Worm (Caenorhabditis elegans): ENCODE results near the gene smf-3.

smf-3 gene

DNA sequence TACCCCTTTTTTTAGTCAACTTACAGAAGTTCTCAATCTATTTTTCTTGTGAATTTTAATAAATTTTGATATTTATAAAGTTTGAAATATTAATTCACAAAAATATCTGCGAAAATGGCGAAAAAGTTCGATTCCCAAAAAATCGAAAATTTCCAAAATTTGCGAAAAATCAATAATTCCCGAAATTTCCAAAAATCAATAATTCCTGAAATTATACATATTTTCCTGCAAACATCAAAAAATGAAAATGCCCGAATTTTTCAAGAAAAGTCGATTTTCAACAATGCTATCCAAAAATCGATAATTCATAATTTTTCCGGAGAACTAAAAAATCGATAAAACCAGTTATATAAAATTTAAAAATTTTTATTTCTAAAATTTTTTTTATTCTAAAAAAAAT, 31.4 kb downstream of the smf-3 start:
- TF ChIP-seq fkh-10 (GFP tag; optimal IDR thresholded peaks at IDR 0.05), result no peak
- peak; percentile 88 for TF ChIP-seq ceh-28 (tag; optimal IDR thresholded peaks at IDR 0.05)

ce11 chrIV:2654965-2655364, 36.3 kb downstream of the smf-3 start:
- TF ChIP-seq ceh-82 (tag; optimal IDR thresholded peaks at IDR 0.05) (no peak), nhr-67 (tag; optimal IDR thresholded peaks at IDR 0.05) (no peak), lsy-12 (tag; optimal IDR thresholded peaks at IDR 0.05) (no peak), daf-12 (tag; optimal IDR thresholded peaks at IDR 0.05) (no peak), ama-1 (optimal IDR thresholded peaks at IDR 0.05) (no peak), pqm-1 (tag; optimal IDR thresholded peaks at IDR 0.05) (no peak), unc-62 (GFP tag; optimal IDR thresholded peaks at IDR 0.05) (no peak), zag-1 (tag; optimal IDR thresholded peaks at IDR 0.05) (no peak)

- peak; percentile 29 for TF ChIP-seq fkh-10 (GFP tag; optimal IDR thresholded peaks at IDR 0.05)
- no peak for TF ChIP-seq nhr-237 (tag; optimal IDR thresholded peaks at IDR 0.05)
- no peak for TF ChIP-seq nhr-23 (tag; optimal IDR thresholded peaks at IDR 0.05)
These were observed 37.9 kb downstream of the smf-3 start for ce11 chrIV:2656400-2657139.

DNA sequence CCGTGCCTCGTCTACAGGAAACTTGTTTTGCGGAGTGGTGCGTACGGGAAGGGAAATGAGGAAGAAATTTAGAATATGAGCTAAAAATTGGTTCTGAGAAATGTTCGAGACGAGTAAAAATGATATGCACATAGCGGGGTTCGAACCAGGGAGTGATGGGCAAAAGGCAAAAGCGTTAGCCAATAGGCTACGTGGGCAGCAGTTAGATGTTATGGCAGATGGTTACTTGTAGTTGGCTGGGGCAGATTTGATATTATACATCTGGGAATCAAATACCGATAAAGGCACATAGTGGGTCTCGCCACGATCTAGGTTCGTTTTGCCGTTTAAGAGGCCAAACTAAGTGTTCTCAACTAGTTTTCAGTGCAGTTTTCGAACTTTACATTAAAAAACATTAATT, 38.6 kb downstream of the smf-3 start:
- TF ChIP-seq lsy-12 (tag; optimal IDR thresholded peaks at IDR 0.05) (no peak), nhr-67 (tag; optimal IDR thresholded peaks at IDR 0.05) (no peak), ceh-28 (tag; optimal IDR thresholded peaks at IDR 0.05) (no peak)

DNA sequence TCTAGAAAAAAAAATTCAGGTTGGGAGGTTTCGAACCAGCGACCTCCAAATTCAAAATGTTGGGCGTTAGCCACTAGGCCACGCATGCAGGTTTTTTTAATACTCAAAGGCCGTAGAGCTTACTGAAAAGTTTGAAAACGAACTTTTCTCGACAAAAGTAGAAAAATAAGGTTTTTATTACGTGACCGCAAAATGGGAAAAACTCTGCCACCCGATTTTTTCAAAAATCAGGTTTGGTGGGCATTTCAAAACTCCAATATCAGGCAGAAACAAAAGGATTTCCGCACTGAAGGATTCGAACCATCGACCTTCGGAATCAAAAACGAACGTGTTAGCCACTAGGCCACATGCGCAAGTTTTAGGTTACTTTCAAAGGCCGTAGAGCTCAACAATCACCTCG, 40.1 kb downstream of the smf-3 start:
- no peak for TF ChIP-seq lin-39 (tag; optimal IDR thresholded peaks at IDR 0.05)
- TF ChIP-seq nhr-25 (tag; optimal IDR thresholded peaks at IDR 0.05), result no peak
- no peak for TF ChIP-seq R02D3.7 (tag; optimal IDR thresholded peaks at IDR 0.05)
- TF ChIP-seq eor-1 (tag; optimal IDR thresholded peaks at IDR 0.05), result no peak
- TF ChIP-seq ztf-11 (tag; optimal IDR thresholded peaks at IDR 0.05), result no peak
- no peak for TF ChIP-seq elt-3 (tag; optimal IDR thresholded peaks at IDR 0.05)
- no peak for TF ChIP-seq zag-1 (tag; optimal IDR thresholded peaks at IDR 0.05)
- no peak for TF ChIP-seq fkh-10 (GFP tag; optimal IDR thresholded peaks at IDR 0.05)
- no peak for TF ChIP-seq mdl-1 (tag; optimal IDR thresholded peaks at IDR 0.05)
- no peak for TF ChIP-seq daf-12 (tag; optimal IDR thresholded peaks at IDR 0.05)
- no peak for TF ChIP-seq ceh-28 (tag; optimal IDR thresholded peaks at IDR 0.05)
- no peak for TF ChIP-seq nhr-237 (tag; optimal IDR thresholded peaks at IDR 0.05)
- TF ChIP-seq elt-2 (tag; optimal IDR thresholded peaks at IDR 0.05), result no peak
- no peak for TF ChIP-seq nhr-23 (tag; optimal IDR thresholded peaks at IDR 0.05)

- no peak for TF ChIP-seq nhr-12 (tag; optimal IDR thresholded peaks at IDR 0.05)
- peak; percentile 18 for TF ChIP-seq lin-39 (tag; optimal IDR thresholded peaks at IDR 0.05)
- TF ChIP-seq nhr-77 (tag; optimal IDR thresholded peaks at IDR 0.05), result no peak
- TF ChIP-seq nfya-1 (tag; optimal IDR thresholded peaks at IDR 0.05; ENCODE audit: insufficient read depth), result peak; percentile 42
- TF ChIP-seq lin-15B (tag; optimal IDR thresholded peaks at IDR 0.05), result peak; percentile 33
- peak; percentile 6 for TF ChIP-seq fkh-10 (GFP tag; optimal IDR thresholded peaks at IDR 0.05)
- TF ChIP-seq nhr-11 (tag; optimal IDR thresholded peaks at IDR 0.05), result no peak
- TF ChIP-seq R02D3.7 (tag; optimal IDR thresholded peaks at IDR 0.05), result no peak
These were observed 45.6 kb downstream of the smf-3 start, which contains the start of gene Y69A2AR.31 for ce11 chrIV:2663953-2664900. TSS of gene Y69A2AR.31 (minus strand) at chrIV:2664003.

DNA sequence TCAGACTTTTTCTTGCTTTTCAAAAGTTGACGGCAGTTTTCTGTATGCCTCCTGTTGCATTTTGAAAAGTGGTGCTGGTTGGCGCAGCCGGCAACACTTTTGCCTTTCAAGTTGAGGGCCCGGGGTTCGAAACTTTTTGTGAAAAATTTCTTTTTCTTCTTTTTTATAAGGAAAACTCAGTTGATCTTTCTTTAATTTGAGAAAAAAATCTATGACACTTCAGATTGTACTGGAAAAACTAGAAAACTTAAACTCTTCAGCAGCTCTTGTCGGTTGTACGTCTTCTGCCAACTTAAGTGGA, 46.2 kb downstream of the smf-3 start:
- TF ChIP-seq ztf-11 (tag; optimal IDR thresholded peaks at IDR 0.05) (no peak), egl-27 (tag; optimal IDR thresholded peaks at IDR 0.05) (no peak), lin-15B (tag; optimal IDR thresholded peaks at IDR 0.05) (no peak), sea-2 (GFP tag; optimal IDR thresholded peaks at IDR 0.05) (no peak), lsy-12 (tag; optimal IDR thresholded peaks at IDR 0.05) (peak; percentile 4), unc-39 (tag; optimal IDR thresholded peaks at IDR 0.05) (no peak), nhr-11 (tag; optimal IDR thresholded peaks at IDR 0.05) (no peak)

Data from whole organism, L3 larva.